Fruit fly (Drosophila melanogaster) whole organism, embryonic: ENCODE data around the gene alpha-Est9.

ENCODE experiments used
- Atf6 ChIP-seq: fragments of 200-800 bp; sonication (Bioruptor generic); IDR thresholded peaks from 2 replicates; pipeline ENCODE4 v1.3.6; 2022; ENCODE audit warnings: missing biosample characterization, missing genetic modification characterization
- CG11560 ChIP-seq: fragments of 200-800 bp; sonication (Bioruptor generic); IDR thresholded peaks from 3 replicates; pipeline ENCODE4 v1.3.6; 2022; ENCODE audit warnings: missing biosample characterization, missing genetic modification characterization
- CG11696 ChIP-seq: fragments of 200-800 bp; sonication (Bioruptor generic); IDR thresholded peaks from 2 replicates; pipeline ENCODE4 v1.3.6; 2022; ENCODE audit warnings: missing biosample characterization, missing genetic modification characterization
- CG12155 ChIP-seq: fragments of 200-800 bp; sonication (Bioruptor generic); optimal IDR thresholded peaks from 3 replicates; lab custom pipeline; 2016; ENCODE audit warnings: missing biosample characterization, missing genetic modification characterization
- CG13624 ChIP-seq: fragments of 200-800 bp; sonication (Bioruptor generic); optimal IDR thresholded peaks from 2 replicates; lab custom pipeline; 2016; ENCODE audit warnings: missing biosample characterization, missing genetic modification characterization
- CG13894 ChIP-seq: fragments of 200-800 bp; sonication (Bioruptor generic); optimal IDR thresholded peaks from 3 replicates; lab custom pipeline; 2018; ENCODE audit warnings: missing biosample characterization, mild to moderate bottlenecking, missing genetic modification characterization, moderate library complexity
- CG15479 ChIP-seq: fragments of 200-800 bp; sonication (Bioruptor generic); optimal IDR thresholded peaks from 3 replicates; lab custom pipeline; 2019; ENCODE audit warnings: missing biosample characterization, mild to moderate bottlenecking, missing genetic modification characterization, moderate library complexity
- CG18262 ChIP-seq: fragments of 200-800 bp; optimal IDR thresholded peaks from 3 replicates; lab custom pipeline; 2019; ENCODE audit warnings: missing biosample characterization, mild to moderate bottlenecking, missing genetic modification characterization, moderate library complexity
- CG2120 ChIP-seq: fragments of 200-800 bp; sonication (Bioruptor generic); optimal IDR thresholded peaks from 3 replicates; lab custom pipeline; 2016; ENCODE audit warnings: missing biosample characterization, missing genetic modification characterization
- CG2678 ChIP-seq: fragments of 200-800 bp; sonication (Bioruptor generic); optimal IDR thresholded peaks from 3 replicates; lab custom pipeline; 2019; ENCODE audit warnings: missing biosample characterization, mild to moderate bottlenecking, missing genetic modification characterization, moderate library complexity
- CG2889 ChIP-seq: fragments of 200-800 bp; sonication (Bioruptor generic); IDR thresholded peaks from 3 replicates; pipeline ENCODE4 v1.3.6; 2022; ENCODE audit warnings: missing biosample characterization, missing genetic modification characterization
- CG3847 ChIP-seq: fragments of 200-800 bp; sonication (Bioruptor generic); IDR thresholded peaks from 2 replicates; pipeline ENCODE4 v1.3.6; 2022; ENCODE audit warnings: missing biosample characterization, missing genetic modification characterization
- CG43689 ChIP-seq: fragments of 200-800 bp; sonication (Bioruptor generic); IDR thresholded peaks from 2 replicates; pipeline ENCODE4 v1.3.6; 2022; ENCODE audit warnings: missing biosample characterization, missing genetic modification characterization
- CG6791 ChIP-seq: fragments of 200-800 bp; sonication (Bioruptor generic); IDR thresholded peaks from 3 replicates; pipeline ENCODE4 v1.3.6; 2022; ENCODE audit warnings: missing biosample characterization, missing genetic modification characterization; ENCODE audit not compliant: partially characterized antibody
- CG6854 ChIP-seq: fragments of 200-800 bp; sonication (Bioruptor generic); optimal IDR thresholded peaks from 3 replicates; lab custom pipeline; 2017; ENCODE audit warnings: missing biosample characterization, mild to moderate bottlenecking, missing genetic modification characterization
- CG7357 ChIP-seq: fragments of 200-800 bp; sonication (Bioruptor generic); IDR thresholded peaks from 3 replicates; pipeline ENCODE4 v1.3.6; 2022; ENCODE audit warnings: missing biosample characterization, missing genetic modification characterization
- CG7839 ChIP-seq: fragments of 200-800 bp; sonication (Bioruptor generic); optimal IDR thresholded peaks from 3 replicates; lab custom pipeline; 2018; ENCODE audit warnings: missing biosample characterization, mild to moderate bottlenecking, missing genetic modification characterization, moderate library complexity
- CG8281 ChIP-seq: fragments of 200-800 bp; sonication (Bioruptor generic); optimal IDR thresholded peaks from 2 replicates; lab custom pipeline; 2018; ENCODE audit warnings: missing biosample characterization, mild to moderate bottlenecking, missing genetic modification characterization, moderate library complexity
- CG8478 ChIP-seq: fragments of >200 bp; optimal IDR thresholded peaks from 2 replicates; lab custom pipeline; 2018
- CG9817 ChIP-seq: fragments of 200-800 bp; sonication (Bioruptor generic); optimal IDR thresholded peaks from 2 replicates; lab custom pipeline; 2018; ENCODE audit warnings: missing biosample characterization, mild to moderate bottlenecking, missing genetic modification characterization, moderate library complexity
- Dip3 ChIP-seq: fragments of 200-800 bp; sonication (Bioruptor generic); optimal IDR thresholded peaks from 3 replicates; lab custom pipeline; 2016; ENCODE audit warnings: missing biosample characterization, missing genetic modification characterization
- Dref ChIP-seq: fragments of 200-800 bp; sonication (Bioruptor generic); IDR thresholded peaks from 2 replicates; pipeline ENCODE4 v1.3.6; 2022; ENCODE audit warnings: missing biosample characterization, missing genetic modification characterization
- Eip74EF ChIP-seq, 2 experiments: fragments of 200-800 bp in 1 of 2; fragments of >200 bp in 1 of 2; sonication (Bioruptor generic) in 1 of 2; optimal IDR thresholded peaks; 2 replicates each; lab custom pipeline; 2017 to 2019; ENCODE audit warnings: missing biosample characterization in 2 of 2, missing genetic modification characterization in 2 of 2, mild to moderate bottlenecking in 1 of 2, moderate library complexity in 1 of 2
- Fer3 ChIP-seq: fragments of 200-800 bp; sonication (Bioruptor generic); optimal IDR thresholded peaks from 2 replicates; lab custom pipeline; 2018; ENCODE audit warnings: missing biosample characterization, mild to moderate bottlenecking, missing genetic modification characterization, moderate library complexity
- Hand ChIP-seq: fragments of 200-800 bp; sonication (Bioruptor generic); optimal IDR thresholded peaks from 2 replicates; lab custom pipeline; 2017; ENCODE audit warnings: mild to moderate bottlenecking, missing biosample characterization, missing genetic modification reagents, missing genetic modification characterization
- Max ChIP-seq: fragments of 200-800 bp; sonication (Bioruptor generic); optimal IDR thresholded peaks from 2 replicates; lab custom pipeline; 2016; ENCODE audit warnings: missing biosample characterization, mild to moderate bottlenecking, missing genetic modification characterization
- Med ChIP-seq: fragments of 200-800 bp; sonication (Bioruptor generic); peaks from one replicate; lab custom pipeline; 2016; ENCODE audit warnings: missing biosample characterization, missing genetic modification characterization, mild to moderate bottlenecking, inconsistent platforms, moderate library complexity
- Meics ChIP-seq: fragments of 200-800 bp; sonication (Bioruptor generic); optimal IDR thresholded peaks from 2 replicates; lab custom pipeline; 2017; ENCODE audit warnings: missing biosample characterization, mild to moderate bottlenecking, missing genetic modification characterization
- Mrtf ChIP-seq: fragments of 200-800 bp; sonication (Bioruptor generic); IDR thresholded peaks from 3 replicates; pipeline ENCODE4 v1.3.6; 2022; ENCODE audit warnings: missing biosample characterization, missing genetic modification characterization
- Oli ChIP-seq: fragments of 200-800 bp; sonication (Bioruptor generic); optimal IDR thresholded peaks from 2 replicates; lab custom pipeline; 2018; ENCODE audit warnings: missing biosample characterization, mild to moderate bottlenecking, missing genetic modification characterization, moderate library complexity
- Optix ChIP-seq: fragments of 200-800 bp; sonication (Bioruptor generic); IDR thresholded peaks from 3 replicates; pipeline ENCODE4 v1.3.6; 2022; ENCODE audit warnings: missing biosample characterization, missing genetic modification characterization
- Pdp1 ChIP-seq, 2 experiments: fragments of 200-800 bp; sonication (Bioruptor generic); optimal IDR thresholded peaks; 3 replicates each; lab custom pipeline; 2016; ENCODE audit warnings: missing biosample characterization in 2 of 2, missing genetic modification characterization in 2 of 2, mild to moderate bottlenecking in 1 of 2, moderate library complexity in 1 of 2
- Ptx1 ChIP-seq: fragments of 200-800 bp; sonication (Bioruptor generic); IDR thresholded peaks from 2 replicates; pipeline ENCODE4 v1.3.6; 2022; ENCODE audit warnings: missing biosample characterization, missing genetic modification characterization
- Sin3A ChIP-seq: fragments of >200 bp; optimal IDR thresholded peaks from 2 replicates; lab custom pipeline; 2018
- Vsx1 ChIP-seq: fragments of 200-800 bp; sonication (Bioruptor generic); optimal IDR thresholded peaks from 2 replicates; lab custom pipeline; 2017; ENCODE audit warnings: missing biosample characterization, mild to moderate bottlenecking, missing genetic modification characterization, missing genetic modification reagents
- ab ChIP-seq: fragments of 200-800 bp; sonication (Bioruptor generic); optimal IDR thresholded peaks from 2 replicates; lab custom pipeline; 2016; ENCODE audit warnings: missing biosample characterization, missing genetic modification characterization
- al ChIP-seq: fragments of 200-800 bp; sonication (Bioruptor generic); IDR thresholded peaks from 2 replicates; pipeline ENCODE4 v1.3.6; 2022; ENCODE audit warnings: missing biosample characterization, missing genetic modification characterization
- bab2 ChIP-seq: fragments of 200-800 bp; sonication (Bioruptor generic); optimal IDR thresholded peaks from 2 replicates; lab custom pipeline; 2016; ENCODE audit warnings: missing biosample characterization, missing genetic modification characterization
- bowl ChIP-seq: fragments of 200-800 bp; sonication (Bioruptor generic); IDR thresholded peaks from 2 replicates; pipeline ENCODE4 v1.3.6; 2022; ENCODE audit warnings: missing biosample characterization, missing genetic modification characterization
- ci ChIP-seq: fragments of 200-800 bp; sonication (Bioruptor generic); IDR thresholded peaks from 3 replicates; pipeline ENCODE4 v1.3.6; 2022; ENCODE audit warnings: missing biosample characterization, missing genetic modification characterization
- dmrt11E ChIP-seq: fragments of 200-800 bp; sonication (Bioruptor generic); optimal IDR thresholded peaks from 3 replicates; lab custom pipeline; 2018; ENCODE audit warnings: missing biosample characterization, mild to moderate bottlenecking, missing genetic modification characterization, moderate library complexity
- hkb ChIP-seq, 2 experiments: fragments of 200-800 bp in 1 of 2; fragments of >200 bp in 1 of 2; sonication (Bioruptor generic) in 1 of 2; IDR thresholded peaks in 1 of 2; optimal IDR thresholded peaks in 1 of 2; 2 replicates each; pipeline versions ENCODE4 v1.3.6 to Lab custom; 2017 to 2022; ENCODE audit warnings: missing biosample characterization in 1 of 2, missing genetic modification characterization in 1 of 2
- ind ChIP-seq: fragments of 200-800 bp; sonication (Bioruptor generic); optimal IDR thresholded peaks from 3 replicates; lab custom pipeline; 2016; ENCODE audit warnings: missing biosample characterization, missing genetic modification characterization
- jumu ChIP-seq: fragments of 200-800 bp; sonication (Bioruptor generic); optimal IDR thresholded peaks from 3 replicates; lab custom pipeline; 2016; ENCODE audit warnings: missing biosample characterization, missing genetic modification characterization
- lilli ChIP-seq: fragments of 200-800 bp; sonication (Bioruptor generic); optimal IDR thresholded peaks from 3 replicates; lab custom pipeline; 2016; ENCODE audit warnings: missing biosample characterization, missing genetic modification characterization
- onecut ChIP-seq: fragments of 200-800 bp; sonication (Bioruptor generic); IDR thresholded peaks from 2 replicates; pipeline ENCODE4 v1.3.6; 2022; ENCODE audit warnings: missing biosample characterization, missing genetic modification characterization
- phol ChIP-seq: fragments of 200-800 bp; sonication (Bioruptor generic); optimal IDR thresholded peaks from 3 replicates; lab custom pipeline; 2018; ENCODE audit warnings: missing biosample characterization, mild to moderate bottlenecking, missing genetic modification characterization, moderate library complexity
- ro ChIP-seq: fragments of 200-800 bp; sonication (Bioruptor generic); IDR thresholded peaks from 2 replicates; pipeline ENCODE4 v1.3.6; 2022; ENCODE audit warnings: missing biosample characterization, missing genetic modification characterization
- row ChIP-seq: fragments of 200-800 bp; sonication (Bioruptor generic); IDR thresholded peaks from 3 replicates; pipeline ENCODE4 v1.3.6; 2022; ENCODE audit warnings: missing biosample characterization, missing genetic modification characterization
- sens ChIP-seq: fragments of 200-800 bp; sonication (Bioruptor generic); peaks from one replicate; lab custom pipeline; 2016; ENCODE audit warnings: missing biosample characterization, missing genetic modification characterization
- z ChIP-seq: fragments of 200-800 bp; sonication (Bioruptor generic); IDR thresholded peaks from 3 replicates; pipeline ENCODE4 v1.3.6; 2022; ENCODE audit warnings: missing biosample characterization, missing genetic modification characterization
- zfh1 ChIP-seq: fragments of 200-800 bp; sonication (Bioruptor generic); IDR thresholded peaks from 3 replicates; pipeline ENCODE4 v1.3.6; 2022; ENCODE audit warnings: missing biosample characterization, missing genetic modification characterization

alpha-Est9 gene

dm6 chr3R:7500513-7500912, 4.4 kb downstream of the alpha-Est9 start (continued):
- no peak for TF ChIP-seq Optix (GFP tag; lab: Robert Waterston, UW)
- peak; percentile 82 for TF ChIP-seq sens (GFP tag; lab: Kevin White, UChicago)
- no peak for TF ChIP-seq CG8281 (tag; lab: Kevin White, UChicago)
- peak; percentile 42 for TF ChIP-seq CG12155 (GFP tag; lab: Kevin White, UChicago)
- no peak for TF ChIP-seq Sin3A (lab: Kevin White, UChicago)
- TF ChIP-seq CG18262 (tag; lab: Kevin White, UChicago): no peak
- peak; percentile 9 for TF ChIP-seq Fer3 (tag; lab: Kevin White, UChicago)
- no peak for TF ChIP-seq CG6791 (GFP tag; lab: Robert Waterston, UW)
- peak; percentile 76 for TF ChIP-seq CG2120 (GFP tag; lab: Kevin White, UChicago)
- no peak for TF ChIP-seq ro (GFP tag; lab: Robert Waterston, UW)
- TF ChIP-seq phol (tag; lab: Kevin White, UChicago): no peak
- TF ChIP-seq Vsx1 (GFP tag; lab: Kevin White, UChicago): no peak
- TF ChIP-seq CG7839 (tag; lab: Kevin White, UChicago): peak; percentile 49
- no peak for TF ChIP-seq Mrtf
- peak; percentile 36 for TF ChIP-seq Meics (GFP tag; lab: Kevin White, UChicago)
- no peak for TF ChIP-seq ci
- no peak for TF ChIP-seq Hand (GFP tag; lab: Kevin White, UChicago)
- no peak for TF ChIP-seq CG7357
- TF ChIP-seq CG11696: no peak
- TF ChIP-seq CG15479 (GFP tag; lab: Kevin White, UChicago): no peak
- TF ChIP-seq Ptx1 (GFP tag; lab: Robert Waterston, UW): peak; percentile 54
- TF ChIP-seq lilli: peak; percentile 59
- peak; percentile 36; the same call in 1 of the 3 replicates for TF ChIP-seq zfh1 (GFP tag; lab: Robert Waterston, UW)
- peak; percentile 36 for TF ChIP-seq ind (GFP tag; lab: Kevin White, UChicago)
- TF ChIP-seq bab2 (GFP tag; lab: Kevin White, UChicago): no peak
- TF ChIP-seq jumu (GFP tag; lab: Kevin White, UChicago): no peak
- peak; percentile 40 for TF ChIP-seq CG13894 (tag; lab: Kevin White, UChicago)
- TF ChIP-seq CG9817 (tag; lab: Kevin White, UChicago): peak; percentile 15
- no peak for TF ChIP-seq Eip74EF (GFP tag; optimal IDR thresholded peaks at IDR 0.05; lab: Kevin White, UChicago)
- TF ChIP-seq Pdp1 (GFP tag; optimal IDR thresholded peaks at IDR 0.05; lab: Kevin White, UChicago): peak in 1 of 2 experiments; percentile 9
- peak; percentile 33 for TF ChIP-seq CG13624 (GFP tag; lab: Kevin White, UChicago)
- TF ChIP-seq Dref (GFP tag; lab: Robert Waterston, UW): no peak
- TF ChIP-seq CG11560: no peak
- TF ChIP-seq Atf6 (GFP tag; lab: Robert Waterston, UW): peak; percentile 62
- TF ChIP-seq CG3847 (GFP tag; lab: Robert Waterston, UW): peak; percentile 44
- TF ChIP-seq Oli (tag; lab: Kevin White, UChicago): peak; percentile 22
- no peak for TF ChIP-seq ab (GFP tag; lab: Kevin White, UChicago)
- peak; percentile 44; the same call in 1 of the 2 replicates for TF ChIP-seq al (GFP tag; lab: Robert Waterston, UW)
- TF ChIP-seq dmrt11E (tag; lab: Kevin White, UChicago): no peak
- TF ChIP-seq CG2889 (GFP tag; lab: Robert Waterston, UW): 0 out of 3 replicates have a peak, but pooled peaks have one; percentile 44
- TF ChIP-seq CG8478 (lab: Kevin White, UChicago): no peak
- TF ChIP-seq CG43689 (GFP tag; lab: Robert Waterston, UW): no peak
- no peak for TF ChIP-seq Max (GFP tag; lab: Kevin White, UChicago)
- no peak for TF ChIP-seq z (GFP tag; lab: Robert Waterston, UW)
- peak; percentile 43 for TF ChIP-seq Dip3
- TF ChIP-seq row (GFP tag; lab: Robert Waterston, UW): peak; percentile 70
- no peak for TF ChIP-seq bowl (GFP tag; lab: Robert Waterston, UW)
- TF ChIP-seq CG2678: peak; percentile 28
- TF ChIP-seq CG6854 (GFP tag; lab: Kevin White, UChicago): no peak
- no peak for TF ChIP-seq hkb (optimal IDR thresholded peaks at IDR 0.05; lab: Kevin White, UChicago)
- no peak for TF ChIP-seq hkb (GFP tag; IDR thresholded peaks at IDR 0.05; lab: Robert Waterston, UW)
- no peak for TF ChIP-seq onecut
- peak; percentile 84 for TF ChIP-seq Med (GFP tag; lab: Kevin White, UChicago)
